Worm (Caenorhabditis elegans): Measurements from ENCODE around the gene R07B1.9.

R07B1.9 gene

DNA sequence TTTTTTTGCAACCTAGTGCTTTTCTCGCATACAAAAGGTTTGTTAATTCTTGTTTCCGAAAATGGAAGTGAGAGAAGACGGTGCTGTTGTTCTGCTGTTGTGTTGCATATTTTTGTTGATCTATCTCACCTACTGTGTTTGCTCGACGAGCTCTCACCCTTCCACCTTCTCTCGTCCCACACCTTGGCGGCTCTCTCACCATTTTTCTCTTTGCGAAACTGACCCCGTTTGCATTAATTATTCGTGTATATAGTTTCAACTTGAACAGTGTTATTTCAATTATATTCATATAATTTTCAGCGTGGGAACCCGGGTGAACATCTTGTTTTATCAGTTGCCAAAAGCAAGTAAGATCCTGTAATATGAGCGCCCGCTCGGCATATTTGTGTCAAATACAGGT is at the start of gene R07B1.9:
Gene R07B1.9, plus strand, starts transcription at position 301 of the 400 bp plus-strand sequence.
- no peak for TF ChIP-seq mml-1 (tag; optimal IDR thresholded peaks at IDR 0.05)
- no peak for TF ChIP-seq fkh-10 (GFP tag; optimal IDR thresholded peaks at IDR 0.05)
- no peak for TF ChIP-seq ceh-9 (tag; optimal IDR thresholded peaks at IDR 0.05)
- no peak for TF ChIP-seq fkh-2 (tag; optimal IDR thresholded peaks at IDR 0.05)
- TF ChIP-seq lin-39 (tag; optimal IDR thresholded peaks at IDR 0.05): no peak
- TF ChIP-seq daf-12 (tag; optimal IDR thresholded peaks at IDR 0.05): no peak
- no peak for TF ChIP-seq nhr-77 (tag; optimal IDR thresholded peaks at IDR 0.05)

ce11 chrX:9831215-9831614 is 46.0 kb upstream of the R07B1.9 start, which contains the start of gene rrc-1:
rrc-1 (minus strand) TSS chrX:9831288.
- no peak for TF ChIP-seq elt-1 (tag; optimal IDR thresholded peaks at IDR 0.05)
- no peak for TF ChIP-seq mml-1 (tag; optimal IDR thresholded peaks at IDR 0.05)
- TF ChIP-seq ztf-4 (tag; optimal IDR thresholded peaks at IDR 0.05): no peak
- no peak for TF ChIP-seq unc-62 (GFP tag; optimal IDR thresholded peaks at IDR 0.05)

ce11 chrX:9832370-9832769 is 44.8 kb upstream of the R07B1.9 start:
- TF ChIP-seq nfya-1 (tag; optimal IDR thresholded peaks at IDR 0.05; ENCODE audit: insufficient read depth): peak; percentile 32
- TF ChIP-seq skn-1 (tag; optimal IDR thresholded peaks at IDR 0.05): no peak

DNA sequence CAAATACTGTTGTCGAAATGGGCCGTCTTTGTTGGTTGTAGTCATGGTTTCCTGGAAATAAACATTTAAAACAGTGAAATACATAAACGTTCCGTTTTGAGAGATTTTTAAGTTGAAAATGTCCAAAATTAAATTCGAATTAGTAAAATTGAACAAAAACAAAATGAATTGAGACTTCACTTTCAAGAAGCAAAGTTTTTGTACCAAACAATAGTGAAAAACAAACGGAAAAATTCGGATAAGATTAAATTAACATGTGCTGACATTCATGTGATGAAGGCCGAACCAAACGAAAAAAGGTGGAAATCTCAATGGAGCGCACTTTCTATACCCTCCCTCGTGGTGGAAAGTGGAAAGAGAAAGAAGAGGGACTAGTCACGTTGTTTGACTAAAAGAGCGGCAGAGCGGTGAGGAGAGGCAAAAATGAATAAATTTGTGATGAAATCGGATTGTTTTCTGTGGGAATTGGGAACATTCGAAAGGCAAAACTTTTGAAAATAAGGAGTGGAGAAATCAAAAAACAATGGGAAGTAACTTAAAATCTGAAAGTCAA is 39.2 kb upstream of the R07B1.9 start, which contains the start of gene ipla-2:
Gene ipla-2, minus strand, starts transcription at position 51 of the 553 bp plus-strand sequence.
- TF ChIP-seq pqm-1 (tag; optimal IDR thresholded peaks at IDR 0.05): peak; percentile 46
- no peak for TF ChIP-seq sea-2 (GFP tag; optimal IDR thresholded peaks at IDR 0.05)
- TF ChIP-seq nhr-77 (tag; optimal IDR thresholded peaks at IDR 0.05): no peak
- TF ChIP-seq egl-5 (tag; optimal IDR thresholded peaks at IDR 0.05): no peak
- no peak for TF ChIP-seq nhr-76 (tag; optimal IDR thresholded peaks at IDR 0.05)
- TF ChIP-seq nhr-237 (tag; optimal IDR thresholded peaks at IDR 0.05): no peak
- peak; percentile 75 for TF ChIP-seq lin-15B (tag; optimal IDR thresholded peaks at IDR 0.05)
- TF ChIP-seq ama-1 (optimal IDR thresholded peaks at IDR 0.05): peak; percentile 45
- no peak for TF ChIP-seq nhr-67 (tag; optimal IDR thresholded peaks at IDR 0.05)
- TF ChIP-seq unc-39 (tag; optimal IDR thresholded peaks at IDR 0.05): no peak
- no peak for TF ChIP-seq unc-62 (GFP tag; optimal IDR thresholded peaks at IDR 0.05)
- no peak for TF ChIP-seq daf-12 (tag; optimal IDR thresholded peaks at IDR 0.05)
- no peak for TF ChIP-seq elt-1 (tag; optimal IDR thresholded peaks at IDR 0.05)
- TF ChIP-seq nhr-23 (tag; optimal IDR thresholded peaks at IDR 0.05): no peak
- no peak for TF ChIP-seq nhr-11 (tag; optimal IDR thresholded peaks at IDR 0.05)
- TF ChIP-seq nfya-1 (tag; optimal IDR thresholded peaks at IDR 0.05; ENCODE audit: insufficient read depth): peak; percentile 75
- no peak for TF ChIP-seq fos-1 (tag; optimal IDR thresholded peaks at IDR 0.05)
- TF ChIP-seq aly-2 (tag; optimal IDR thresholded peaks at IDR 0.05): no peak
- TF ChIP-seq lin-39 (tag; optimal IDR thresholded peaks at IDR 0.05): peak; percentile 47
- no peak for TF ChIP-seq eor-1 (tag; optimal IDR thresholded peaks at IDR 0.05)
- no peak for TF ChIP-seq R02D3.7 (tag; optimal IDR thresholded peaks at IDR 0.05)
- TF ChIP-seq nhr-25 (tag; optimal IDR thresholded peaks at IDR 0.05): peak; percentile 66
- TF ChIP-seq mdl-1 (tag; optimal IDR thresholded peaks at IDR 0.05): peak; percentile 23
- no peak for TF ChIP-seq ceh-28 (tag; optimal IDR thresholded peaks at IDR 0.05)
- TF ChIP-seq nhr-43 (tag; optimal IDR thresholded peaks at IDR 0.05; ENCODE audit: poor library complexity, severe bottlenecking): no peak
- TF ChIP-seq hmg-11 (tag; optimal IDR thresholded peaks at IDR 0.05): peak; percentile 56
- no peak for TF ChIP-seq ceh-82 (tag; optimal IDR thresholded peaks at IDR 0.05)
- TF ChIP-seq ztf-11 (tag; optimal IDR thresholded peaks at IDR 0.05): no peak
- no peak for TF ChIP-seq egl-27 (tag; optimal IDR thresholded peaks at IDR 0.05)
- no peak for TF ChIP-seq ceh-16 (tag; optimal IDR thresholded peaks at IDR 0.05)
- no peak for TF ChIP-seq nhr-12 (tag; optimal IDR thresholded peaks at IDR 0.05)
- TF ChIP-seq lsy-12 (tag; optimal IDR thresholded peaks at IDR 0.05): no peak
- TF ChIP-seq ceh-9 (tag; optimal IDR thresholded peaks at IDR 0.05): no peak
- no peak for TF ChIP-seq mml-1 (tag; optimal IDR thresholded peaks at IDR 0.05)
- no peak for TF ChIP-seq nhr-28 (tag; optimal IDR thresholded peaks at IDR 0.05)
- no peak for TF ChIP-seq fkh-2 (tag; optimal IDR thresholded peaks at IDR 0.05)
- TF ChIP-seq ztf-4 (tag; optimal IDR thresholded peaks at IDR 0.05): no peak
- TF ChIP-seq tbx-2 (tag; optimal IDR thresholded peaks at IDR 0.05): no peak
- peak; percentile 68 for TF ChIP-seq snpc-4 (tag; optimal IDR thresholded peaks at IDR 0.05)
- TF ChIP-seq jun-1 (tag; optimal IDR thresholded peaks at IDR 0.05): peak; percentile 39
- TF ChIP-seq zag-1 (tag; optimal IDR thresholded peaks at IDR 0.05): no peak
- no peak for TF ChIP-seq elt-3 (tag; optimal IDR thresholded peaks at IDR 0.05)
- TF ChIP-seq ZK546.5 (tag; optimal IDR thresholded peaks at IDR 0.05): no peak
- peak; percentile 41 for TF ChIP-seq elt-2 (tag; optimal IDR thresholded peaks at IDR 0.05)
- TF ChIP-seq pha-4 (tag; optimal IDR thresholded peaks at IDR 0.05): peak; percentile 71
- peak; percentile 51 for TF ChIP-seq skn-1 (tag; optimal IDR thresholded peaks at IDR 0.05)
